Fruit fly (Drosophila melanogaster) whole organism, embryonic: ENCODE results near the gene CG17107.

Source experiments
- BEAF-32 ChIP-seq: fragments of 200-800 bp; sonication (Bioruptor generic); optimal IDR thresholded peaks from 3 replicates; lab custom pipeline; 2017; ENCODE audit warnings: missing biosample characterization, missing genetic modification characterization, mild to moderate bottlenecking, moderate library complexity, missing genetic modification reagents
- Bgb ChIP-seq: fragments of 200-800 bp; sonication (Bioruptor generic); IDR thresholded peaks from 2 replicates; pipeline ENCODE4 v1.3.6; 2022; ENCODE audit warnings: missing biosample characterization, missing genetic modification characterization; ENCODE audit not compliant: partially characterized antibody
- CG10267 ChIP-seq: fragments of 200-800 bp; sonication (Bioruptor generic); optimal IDR thresholded peaks from 2 replicates; lab custom pipeline; 2018; ENCODE audit warnings: missing biosample characterization, mild to moderate bottlenecking, missing genetic modification characterization, moderate library complexity
- CG11560 ChIP-seq: fragments of 200-800 bp; sonication (Bioruptor generic); IDR thresholded peaks from 3 replicates; pipeline ENCODE4 v1.3.6; 2022; ENCODE audit warnings: missing biosample characterization, missing genetic modification characterization
- CG12155 ChIP-seq: fragments of 200-800 bp; sonication (Bioruptor generic); optimal IDR thresholded peaks from 3 replicates; lab custom pipeline; 2016; ENCODE audit warnings: missing biosample characterization, missing genetic modification characterization
- CG12659 ChIP-seq: fragments of 200-800 bp; sonication (Bioruptor generic); optimal IDR thresholded peaks from 3 replicates; lab custom pipeline; 2017; ENCODE audit warnings: mild to moderate bottlenecking, missing biosample characterization, missing genetic modification reagents, missing genetic modification characterization
- CG13287 ChIP-seq: fragments of 200-800 bp; sonication (Bioruptor generic); IDR thresholded peaks from 2 replicates; pipeline ENCODE4 v1.3.6; 2022; ENCODE audit warnings: missing biosample characterization, missing genetic modification characterization; ENCODE audit not compliant: partially characterized antibody
- CG14860 ChIP-seq: fragments of 200-800 bp; sonication (Bioruptor generic); IDR thresholded peaks from 3 replicates; pipeline ENCODE4 v1.3.6; 2022; ENCODE audit warnings: missing biosample characterization, missing genetic modification characterization; ENCODE audit not compliant: partially characterized antibody
- CG15514 ChIP-seq: fragments of 200-800 bp; sonication (Bioruptor generic); optimal IDR thresholded peaks from 3 replicates; lab custom pipeline; 2017; ENCODE audit warnings: missing biosample characterization, missing genetic modification characterization, mild to moderate bottlenecking, moderate library complexity, missing genetic modification reagents
- CG15601 ChIP-seq: fragments of 200-800 bp; sonication (Bioruptor generic); optimal IDR thresholded peaks from 3 replicates; lab custom pipeline; 2019; ENCODE audit warnings: missing biosample characterization, mild to moderate bottlenecking, missing genetic modification characterization, moderate library complexity
- CG2116 ChIP-seq: fragments of 200-800 bp; sonication (Bioruptor generic); optimal IDR thresholded peaks from 3 replicates; lab custom pipeline; 2018; ENCODE audit warnings: missing biosample characterization, mild to moderate bottlenecking, missing genetic modification characterization
- CG2712 ChIP-seq: fragments of 200-800 bp; optimal IDR thresholded peaks from 3 replicates; lab custom pipeline; 2019; ENCODE audit warnings: missing biosample characterization, mild to moderate bottlenecking, missing genetic modification characterization, moderate library complexity
- CG30020 ChIP-seq: fragments of 200-800 bp; optimal IDR thresholded peaks from 2 replicates; lab custom pipeline; 2019; ENCODE audit warnings: missing biosample characterization, mild to moderate bottlenecking, missing genetic modification characterization, moderate library complexity
- CG32767 ChIP-seq: fragments of 200-800 bp; sonication (Bioruptor generic); IDR thresholded peaks from 2 replicates; pipeline ENCODE4 v1.3.6; 2022; ENCODE audit warnings: missing biosample characterization, missing genetic modification characterization
- CG3847 ChIP-seq: fragments of 200-800 bp; sonication (Bioruptor generic); IDR thresholded peaks from 2 replicates; pipeline ENCODE4 v1.3.6; 2022; ENCODE audit warnings: missing biosample characterization, missing genetic modification characterization
- CG4617 ChIP-seq: fragments of 200-800 bp; sonication (Bioruptor generic); optimal IDR thresholded peaks from 3 replicates; lab custom pipeline; 2016; ENCODE audit warnings: missing biosample characterization, missing genetic modification characterization, borderline replicate concordance
- CG6272 ChIP-seq: fragments of 200-800 bp; sonication (Bioruptor generic); IDR thresholded peaks from 2 replicates; pipeline ENCODE4 v1.3.6; 2022; ENCODE audit warnings: missing biosample characterization, missing genetic modification characterization
- CG7372 ChIP-seq: fragments of 200-800 bp; sonication (Bioruptor generic); IDR thresholded peaks from 2 replicates; pipeline ENCODE4 v1.3.6; 2022; ENCODE audit warnings: missing biosample characterization, missing genetic modification characterization
- D19B ChIP-seq: fragments of 200-800 bp; sonication (Bioruptor generic); optimal IDR thresholded peaks from 2 replicates; lab custom pipeline; 2017; ENCODE audit warnings: missing biosample characterization, mild to moderate bottlenecking, missing genetic modification characterization
- Dip2 ChIP-seq: fragments of 200-800 bp; sonication (Bioruptor generic); IDR thresholded peaks from 2 replicates; pipeline ENCODE4 v1.3.6; 2022; ENCODE audit warnings: missing biosample characterization, missing genetic modification characterization
- Dp ChIP-seq: fragments of 200-800 bp; sonication (Bioruptor generic); optimal IDR thresholded peaks from 2 replicates; lab custom pipeline; 2018; ENCODE audit warnings: missing biosample characterization, mild to moderate bottlenecking, missing genetic modification characterization, moderate library complexity
- E2f2 ChIP-seq: fragments of 200-800 bp; sonication (Bioruptor generic); IDR thresholded peaks from 2 replicates; pipeline ENCODE4 v1.3.6; 2022; ENCODE audit warnings: missing biosample characterization, missing genetic modification characterization
- Ets97D ChIP-seq: fragments of 200-800 bp; sonication (Bioruptor generic); optimal IDR thresholded peaks from 3 replicates; lab custom pipeline; 2016; ENCODE audit warnings: missing biosample characterization, missing genetic modification characterization
- HHEX ChIP-seq: fragments of 200-800 bp; sonication (Bioruptor generic); optimal IDR thresholded peaks from 3 replicates; lab custom pipeline; 2017; ENCODE audit warnings: missing biosample characterization, mild to moderate bottlenecking, missing genetic modification characterization, missing genetic modification reagents
- HmgZ ChIP-seq: fragments of 200-800 bp; sonication (Bioruptor generic); optimal IDR thresholded peaks from 2 replicates; lab custom pipeline; 2018; ENCODE audit warnings: missing biosample characterization, mild to moderate bottlenecking, missing genetic modification characterization
- Hmx ChIP-seq: fragments of 200-800 bp; sonication (Bioruptor generic); optimal IDR thresholded peaks from 2 replicates; lab custom pipeline; 2016; ENCODE audit warnings: missing biosample characterization, missing genetic modification characterization
- MESR4 ChIP-seq: fragments of 200-800 bp; sonication (Bioruptor generic); optimal IDR thresholded peaks from 2 replicates; lab custom pipeline; 2018; ENCODE audit warnings: missing biosample characterization, mild to moderate bottlenecking, missing genetic modification characterization, moderate library complexity
- Sry-β ChIP-seq: fragments of 200-800 bp; sonication (Bioruptor generic); optimal IDR thresholded peaks from 2 replicates; lab custom pipeline; 2018; ENCODE audit warnings: missing biosample characterization, mild to moderate bottlenecking, missing genetic modification characterization, moderate library complexity
- YL-1 ChIP-seq: fragments of 200-800 bp; sonication (Bioruptor generic); optimal IDR thresholded peaks from 3 replicates; lab custom pipeline; 2017; ENCODE audit warnings: missing biosample characterization, mild to moderate bottlenecking, missing genetic modification characterization
- abd-A ChIP-seq: fragments of 200-800 bp; sonication (Bioruptor generic); optimal IDR thresholded peaks from 3 replicates; lab custom pipeline; 2019; ENCODE audit warnings: missing biosample characterization, mild to moderate bottlenecking, missing genetic modification characterization, moderate library complexity
- bbx ChIP-seq: fragments of 200-800 bp; sonication (Bioruptor generic); IDR thresholded peaks from 2 replicates; pipeline ENCODE4 v1.3.6; 2022; ENCODE audit warnings: missing biosample characterization, missing genetic modification characterization; ENCODE audit not compliant: partially characterized antibody
- chinmo ChIP-seq: fragments of 200-800 bp; sonication (Bioruptor generic); IDR thresholded peaks from 4 replicates; pipeline ENCODE4 v1.3.6; 2022; ENCODE audit warnings: missing biosample characterization, missing genetic modification characterization; ENCODE audit not compliant: partially characterized antibody
- disco-r ChIP-seq: fragments of 200-800 bp; sonication (Bioruptor generic); optimal IDR thresholded peaks from 2 replicates; lab custom pipeline; 2016; ENCODE audit warnings: missing biosample characterization, missing genetic modification characterization
- fu2 ChIP-seq: fragments of 200-800 bp; sonication (Bioruptor generic); optimal IDR thresholded peaks from 2 replicates; lab custom pipeline; 2016; ENCODE audit warnings: missing biosample characterization, missing genetic modification characterization
- gfzf ChIP-seq: fragments of 200-800 bp; sonication (Bioruptor generic); optimal IDR thresholded peaks from 2 replicates; lab custom pipeline; 2016; ENCODE audit warnings: missing biosample characterization, mild to moderate bottlenecking, missing genetic modification characterization, moderate library complexity
- knrl ChIP-seq: fragments of 200-800 bp; sonication (Bioruptor generic); IDR thresholded peaks from 3 replicates; pipeline ENCODE4 v1.3.6; 2022; ENCODE audit warnings: missing biosample characterization, missing genetic modification characterization; ENCODE audit not compliant: partially characterized antibody
- nerfin-2 ChIP-seq: fragments of 200-800 bp; sonication (Bioruptor generic); IDR thresholded peaks from 2 replicates; pipeline ENCODE4 v1.3.6; 2022; ENCODE audit warnings: missing biosample characterization, missing genetic modification characterization; ENCODE audit not compliant: partially characterized antibody
- nmo ChIP-seq: fragments of 200-800 bp; sonication (Bioruptor generic); optimal IDR thresholded peaks from 2 replicates; lab custom pipeline; 2018; ENCODE audit warnings: missing biosample characterization, mild to moderate bottlenecking, missing genetic modification characterization, moderate library complexity
- org-1 ChIP-seq: fragments of 200-800 bp; sonication (Bioruptor generic); optimal IDR thresholded peaks from 2 replicates; lab custom pipeline; 2017; ENCODE audit warnings: missing biosample characterization, missing genetic modification characterization
- pnt ChIP-seq: fragments of 200-800 bp; sonication (Bioruptor generic); optimal IDR thresholded peaks from 3 replicates; lab custom pipeline; 2016; ENCODE audit warnings: missing biosample characterization, missing genetic modification characterization
- pzg ChIP-seq: fragments of 200-800 bp; sonication (Bioruptor generic); optimal IDR thresholded peaks from 3 replicates; lab custom pipeline; 2018; ENCODE audit warnings: missing biosample characterization, mild to moderate bottlenecking, missing genetic modification characterization, moderate library complexity
- sna ChIP-seq: fragments of 200-800 bp; sonication (Bioruptor generic); IDR thresholded peaks from 2 replicates; pipeline ENCODE4 v1.3.6; 2022; ENCODE audit warnings: missing biosample characterization, missing genetic modification characterization; ENCODE audit not compliant: partially characterized antibody
- toy ChIP-seq: fragments of 200-800 bp; sonication (Bioruptor generic); IDR thresholded peaks from 2 replicates; pipeline ENCODE4 v1.3.6; 2022; ENCODE audit warnings: missing biosample characterization, missing genetic modification characterization
- trem ChIP-seq: fragments of 200-800 bp; optimal IDR thresholded peaks from 3 replicates; lab custom pipeline; 2019; ENCODE audit warnings: missing biosample characterization, mild to moderate bottlenecking, missing genetic modification characterization, moderate library complexity
- zf30C ChIP-seq: fragments of 200-800 bp; sonication (Bioruptor generic); optimal IDR thresholded peaks from 3 replicates; lab custom pipeline; 2018; ENCODE audit warnings: missing biosample characterization, mild to moderate bottlenecking, missing genetic modification characterization

The CG17107 gene

dm6 chr2L:10728751-10729150, 47.0 kb downstream of the CG17107 start, which contains the start of gene CG6443 (continued):
- TF ChIP-seq CG14860 (GFP tag; lab: Robert Waterston, UW) (peak; percentile 67), CG30020 (tag; lab: Kevin White, UChicago) (peak; percentile 38), disco-r (GFP tag; lab: Kevin White, UChicago) (no peak), chinmo (GFP tag; lab: Robert Waterston, UW) (0 out of 4 replicates have a peak, but pooled peaks have one; percentile 10), fu2 (GFP tag; lab: Kevin White, UChicago) (no peak), BEAF-32 (GFP tag; lab: Kevin White, UChicago) (peak; percentile 80), CG32767 (GFP tag; lab: Robert Waterston, UW) (no peak), CG4617 (GFP tag; lab: Kevin White, UChicago) (peak; percentile 11), CG12155 (GFP tag; lab: Kevin White, UChicago) (no peak), knrl (GFP tag; lab: Robert Waterston, UW) (peak; percentile 63), Ets97D (GFP tag; lab: Kevin White, UChicago) (peak; percentile 31), nmo (peak; percentile 37), Hmx (GFP tag; lab: Kevin White, UChicago) (no peak), pzg (GFP tag; lab: Kevin White, UChicago) (peak; percentile 73), E2f2 (peak; percentile 89), sna (GFP tag; lab: Robert Waterston, UW) (peak; percentile 88), HHEX (GFP tag; lab: Kevin White, UChicago) (no peak), nerfin-2 (GFP tag; lab: Robert Waterston, UW) (peak; percentile 75), YL-1 (peak; percentile 3), Dip2 (GFP tag; lab: Robert Waterston, UW) (no peak), CG2116 (peak; percentile 73), Sry-β (GFP tag; lab: Kevin White, UChicago) (no peak), CG12659 (peak; percentile 56), toy (GFP tag; lab: Robert Waterston, UW) (no peak), bbx (GFP tag; lab: Robert Waterston, UW) (peak; percentile 68), CG15601 (tag; lab: Kevin White, UChicago) (peak; percentile 16), D19B (GFP tag; lab: Kevin White, UChicago) (no peak), zf30C (GFP tag; lab: Kevin White, UChicago) (no peak), CG10267 (tag; lab: Kevin White, UChicago) (peak; percentile 20), CG15514 (GFP tag; lab: Kevin White, UChicago) (peak; percentile 68), Dp (GFP tag; lab: Kevin White, UChicago) (peak; percentile 86), CG13287 (GFP tag; lab: Robert Waterston, UW) (peak; percentile 90), CG11560 (peak; percentile 97), trem (tag; lab: Kevin White, UChicago) (peak; percentile 56), HmgZ (tag; lab: Kevin White, UChicago) (peak; percentile 1), pnt (GFP tag; lab: Kevin White, UChicago) (no peak), CG6272 (GFP tag; lab: Robert Waterston, UW) (no peak), gfzf (GFP tag; lab: Kevin White, UChicago) (peak; percentile 15), CG2712 (tag; lab: Kevin White, UChicago) (peak; percentile 40), Bgb (GFP tag; lab: Robert Waterston, UW) (peak; percentile 75), CG7372 (GFP tag; lab: Robert Waterston, UW) (no peak), MESR4 (GFP tag; lab: Kevin White, UChicago) (peak; percentile 30), CG3847 (no peak), org-1 (GFP tag; lab: Kevin White, UChicago) (no peak), abd-A (tag; lab: Kevin White, UChicago) (no peak)
